Worm (Caenorhabditis elegans) whole organism, L4 larva: ENCODE measurements around the gene hdl-1.
A peak's percentile ranks its signal among the peaks of the same experiment; 100 is the strongest.

Experiments used
- hlh-30 ChIP-seq: sonication (generic microtip); optimal IDR thresholded peaks from 2 replicates; lab custom pipeline; 2017; ENCODE audit warnings: antibody characterized with exemption, mild to moderate bottlenecking, missing genetic modification characterization, missing compliant biosample characterization; ENCODE audit not compliant: insufficient read depth
- lin-13 ChIP-seq: fragments of 150-350 bp; optimal IDR thresholded peaks from 2 replicates; lab custom pipeline; 2014; ENCODE audit warnings: missing biosample characterization, missing genetic modification reagents, missing genetic modification characterization
- mdl-1 ChIP-seq, 2 experiments: fragments of 150-350 bp in 1 of 2; sonication (generic microtip) in 1 of 2; optimal IDR thresholded peaks; 2 replicates each; lab custom pipeline; 2014 to 2017; ENCODE audit warnings: missing biosample characterization in 2 of 2, missing genetic modification characterization in 2 of 2
- nhr-11 ChIP-seq: fragments of 150-350 bp; optimal IDR thresholded peaks from 2 replicates; lab custom pipeline; 2014; ENCODE audit warnings: missing biosample characterization, missing genetic modification characterization
- nhr-25 ChIP-seq: sonication (generic microtip); optimal IDR thresholded peaks from 2 replicates; lab custom pipeline; 2017; ENCODE audit warnings: missing genetic modification characterization, mild to moderate bottlenecking, missing compliant biosample characterization, antibody characterized with exemption, moderate library complexity, borderline replicate concordance; ENCODE audit not compliant: insufficient read depth
- nhr-28 ChIP-seq: fragments of 150-350 bp; optimal IDR thresholded peaks from 2 replicates; lab custom pipeline; 2014; ENCODE audit warnings: missing biosample characterization, missing genetic modification characterization
- nhr-48 ChIP-seq: sonication (generic microtip); optimal IDR thresholded peaks from 2 replicates; lab custom pipeline; 2016; ENCODE audit warnings: mild to moderate bottlenecking, missing genetic modification characterization, missing compliant biosample characterization
- sdz-12 ChIP-seq: fragments of 200-800 bp; sonication (Bioruptor generic); optimal IDR thresholded peaks from 2 replicates; lab custom pipeline; 2018; ENCODE audit warnings: mild to moderate bottlenecking, missing genetic modification characterization, missing compliant biosample characterization
- skn-1 ChIP-seq: fragments of 150-350 bp; optimal IDR thresholded peaks from 2 replicates; lab custom pipeline; 2014; ENCODE audit warnings: missing biosample characterization, missing genetic modification characterization
- snpc-4 ChIP-seq: fragments of 150-350 bp; optimal IDR thresholded peaks from 2 replicates; lab custom pipeline; 2014; ENCODE audit warnings: missing biosample characterization, missing genetic modification characterization
- zip-11 ChIP-seq: fragments of 200-800 bp; sonication (Bioruptor generic); IDR thresholded peaks from 2 replicates; pipeline ENCODE4 v1.3.6; 2022; ENCODE audit warnings: missing genetic modification characterization, missing compliant biosample characterization
- ztf-11 ChIP-seq: fragments of 150-350 bp; optimal IDR thresholded peaks from 2 replicates; lab custom pipeline; 2014; ENCODE audit warnings: missing biosample characterization, missing genetic modification characterization

DNA sequence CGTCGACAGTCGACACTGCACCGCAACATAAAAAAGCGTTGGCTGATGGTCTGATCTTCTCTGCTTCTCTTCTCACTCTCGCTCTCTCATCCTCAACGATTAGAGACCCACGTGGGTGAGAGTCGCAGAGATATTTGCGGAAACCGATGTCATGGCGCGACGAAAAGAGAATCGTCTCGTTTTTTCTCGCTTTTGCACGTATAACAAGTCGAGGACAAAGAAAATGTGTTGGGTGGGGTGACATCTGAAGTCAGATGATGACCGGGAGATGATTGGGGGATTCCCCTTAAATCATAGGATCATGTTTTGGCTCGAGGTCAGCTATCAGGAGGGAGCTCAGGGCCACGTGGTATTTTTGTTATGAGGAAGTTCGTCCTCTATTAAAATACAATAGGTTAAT lies 6.8 kb upstream of the hdl-1 start:
- TF ChIP-seq ztf-11 (no peak), nhr-48 (peak; percentile 97), sdz-12 (no peak), nhr-11 (tag; lab: Kevin White, UChicago) (peak; percentile 78), nhr-28 (peak; percentile 92), zip-11 (no peak), lin-13 (GFP tag; lab: Kevin White, UChicago) (peak; percentile 25), hlh-30 (peak; percentile 98), nhr-25 (tag; lab: Kevin White, UChicago) (peak; percentile 80), skn-1 (tag; lab: Kevin White, UChicago) (no peak), snpc-4 (no peak), mdl-1 (tag; optimal IDR thresholded peaks at IDR 0.05; lab: Kevin White, UChicago) (peak; percentile 100)
